Worm (Caenorhabditis elegans): ENCODE measurements around the gene F02C12.1.

F02C12.1 gene

DNA sequence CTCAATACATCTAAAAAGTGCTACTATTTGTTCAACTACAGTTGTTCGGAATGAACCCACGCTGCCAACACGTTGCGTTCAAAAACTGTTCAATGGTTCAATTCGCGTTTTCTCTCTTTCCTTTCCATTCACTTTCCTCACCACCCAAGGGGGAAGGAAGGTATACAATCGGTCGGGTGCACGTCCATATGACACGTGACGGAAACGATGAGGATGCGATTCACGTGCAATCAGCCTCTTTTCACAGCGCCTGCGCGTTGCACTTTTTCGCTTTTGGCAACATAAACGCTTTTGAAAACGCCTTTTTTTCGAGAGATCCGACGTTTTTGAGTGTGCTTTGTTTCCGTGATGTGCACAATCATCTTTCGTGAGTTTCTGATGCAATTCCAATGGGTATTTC is 43.3 kb upstream of the F02C12.1 start (continued):
- TF ChIP-seq vab-7 (GFP tag; IDR thresholded peaks at IDR 0.05) (no peak), Y48G9A.11 (GFP tag; IDR thresholded peaks at IDR 0.05) (no peak), fos-1 (tag; optimal IDR thresholded peaks at IDR 0.05) (peak; percentile 31), F44E2.7 (GFP tag; IDR thresholded peaks at IDR 0.05) (no peak), ztf-7 (tag; optimal IDR thresholded peaks at IDR 0.05) (peak; percentile 49), mxl-3 (GFP tag; optimal IDR thresholded peaks at IDR 0.05) (peak; percentile 100), dmd-9 (GFP tag; IDR thresholded peaks at IDR 0.05) (no peak), zag-1 (tag; optimal IDR thresholded peaks at IDR 0.05) (no peak), ztf-11 (tag; optimal IDR thresholded peaks at IDR 0.05) (no peak), dve-1 (tag; optimal IDR thresholded peaks at IDR 0.05; ENCODE audit: insufficient read depth) (peak; percentile 89)

DNA sequence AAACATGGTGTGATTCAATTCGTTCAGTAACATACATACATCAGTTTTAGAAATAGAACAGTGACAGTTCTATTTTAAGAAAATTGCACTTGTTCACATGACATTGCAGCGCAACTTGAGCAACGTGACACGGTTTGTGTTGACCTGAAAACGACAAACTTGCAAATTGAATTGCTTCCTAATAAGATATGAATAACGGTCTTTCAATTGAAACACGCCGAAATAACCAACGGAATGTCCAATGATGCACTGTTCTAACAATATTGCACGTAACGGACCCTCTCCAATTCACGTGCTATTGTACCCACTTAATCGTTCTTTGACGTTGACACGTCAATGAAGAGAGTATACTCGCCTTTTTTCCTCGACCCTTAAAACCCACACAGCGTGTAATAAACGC is 42.1 kb upstream of the F02C12.1 start:
- TF ChIP-seq tra-1 (GFP tag; IDR thresholded peaks at IDR 0.05) (0 out of 2 replicates have a peak, but pooled peaks have one; percentile 23), fos-1 (tag; optimal IDR thresholded peaks at IDR 0.05) (no peak), ztf-11 (tag; optimal IDR thresholded peaks at IDR 0.05) (no peak), hif-1 (tag; optimal IDR thresholded peaks at IDR 0.05) (peak in 1 of 2 experiments; percentile 91), daf-16 (GFP tag; optimal IDR thresholded peaks at IDR 0.05) (no peak), daf-16 (tag; optimal IDR thresholded peaks at IDR 0.05) (peak; percentile 72), skn-1 (tag; optimal IDR thresholded peaks at IDR 0.05) (no peak), egl-43 (GFP tag; IDR thresholded peaks at IDR 0.05) (no peak), nhr-28 (tag; optimal IDR thresholded peaks at IDR 0.05) (peak; percentile 18), zfp-2 (tag; optimal IDR thresholded peaks at IDR 0.05) (no peak), lin-38 (GFP tag; IDR thresholded peaks at IDR 0.05) (no peak), egl-27 (tag; optimal IDR thresholded peaks at IDR 0.05) (no peak), lin-1 (GFP tag; IDR thresholded peaks at IDR 0.05) (no peak), F49E8.2 (tag; optimal IDR thresholded peaks at IDR 0.05; ENCODE audit: borderline replicate concordance) (no peak), ceh-28 (tag; optimal IDR thresholded peaks at IDR 0.05) (no peak), nhr-48 (tag; optimal IDR thresholded peaks at IDR 0.05) (peak; percentile 68), dve-1 (tag; optimal IDR thresholded peaks at IDR 0.05; ENCODE audit: insufficient read depth) (peak; percentile 67), ceh-32 (tag; optimal IDR thresholded peaks at IDR 0.05; ENCODE audit: poor library complexity) (no peak), ztf-7 (tag; optimal IDR thresholded peaks at IDR 0.05) (no peak), mdl-1 (tag; optimal IDR thresholded peaks at IDR 0.05) (peak in 1 of 2 experiments; percentile 23), lin-29 (GFP tag; IDR thresholded peaks at IDR 0.05) (no peak), ceh-62 (tag; optimal IDR thresholded peaks at IDR 0.05) (no peak), jun-1 (tag; optimal IDR thresholded peaks at IDR 0.05) (no peak), D1046.2 (GFP tag; IDR thresholded peaks at IDR 0.05) (no peak), zfp-3 (GFP tag; conservative IDR thresholded peaks at IDR 0.05) (no peak), ces-1 (GFP tag; optimal IDR thresholded peaks at IDR 0.05) (no peak), saeg-2 (GFP tag; IDR thresholded peaks at IDR 0.05) (no peak), lin-15B (tag; optimal IDR thresholded peaks at IDR 0.05) (no peak), mes-2 (tag; optimal IDR thresholded peaks at IDR 0.05; ENCODE audit: poor library complexity, severe bottlenecking) (no peak), nhr-10 (tag; optimal IDR thresholded peaks at IDR 0.05) (no peak), unc-39 (tag; optimal IDR thresholded peaks at IDR 0.05) (no peak), unc-130 (GFP tag; optimal IDR thresholded peaks at IDR 0.05) (no peak), nhr-77 (tag; optimal IDR thresholded peaks at IDR 0.05) (no peak), hlh-11 (tag; optimal IDR thresholded peaks at IDR 0.05) (peak; percentile 62), set-16 (GFP tag; IDR thresholded peaks at IDR 0.05) (no peak), gei-8 (GFP tag; optimal IDR thresholded peaks at IDR 0.05) (no peak), arid-1 (GFP tag; conservative IDR thresholded peaks at IDR 0.05) (no peak), dmd-6 (GFP tag; IDR thresholded peaks at IDR 0.05) (peak; percentile 84), pha-4 (GFP tag; IDR thresholded peaks at IDR 0.05) (no peak), pha-4 (tag; optimal IDR thresholded peaks at IDR 0.05) (no peak), T26A8.4 (GFP tag; IDR thresholded peaks at IDR 0.05) (no peak), hlh-30 (tag; optimal IDR thresholded peaks at IDR 0.05; ENCODE audit: insufficient read depth) (peak; percentile 67), mdt-29 (GFP tag; IDR thresholded peaks at IDR 0.05) (peak; percentile 50; the same call in 1 of the 2 replicates), Y5F2A.4 (GFP tag; optimal IDR thresholded peaks at IDR 0.05) (no peak)
